Worm (Caenorhabditis elegans) whole organism, late embryonic: ENCODE data around the gene cnp-2.

ENCODE experiments used
- ama-1 ChIP-seq: fragments of 150-350 bp; optimal IDR thresholded peaks from 2 replicates; lab custom pipeline; 2014
- pha-4 ChIP-seq: fragments of 150-350 bp; optimal IDR thresholded peaks from 2 replicates; lab custom pipeline; 2018; ENCODE audit warnings: missing biosample characterization, missing genetic modification reagents, missing genetic modification characterization

ce11 chrII:12813253-12813652 lies 52.7 kb downstream of the cnp-2 start:
- TF ChIP-seq pha-4, result no peak
- no peak for TF ChIP-seq ama-1 (lab: Kevin White, UChicago)
